Fruit fly (Drosophila melanogaster) whole organism, wandering third instar larva: ENCODE results near the gene Cog3.

Experiments
- Hr78 ChIP-seq: fragments of >200 bp; optimal IDR thresholded peaks from 2 replicates; lab custom pipeline; 2017; ENCODE audit warnings: missing biosample characterization, missing genetic modification characterization
- Jra ChIP-seq: sonication (Bioruptor generic); optimal IDR thresholded peaks from 2 replicates; lab custom pipeline; 2016; ENCODE audit warnings: missing biosample characterization, missing genetic modification characterization
- h ChIP-seq: fragments of 200-800 bp; sonication (Bioruptor generic); optimal IDR thresholded peaks from 3 replicates; lab custom pipeline; 2016; ENCODE audit warnings: missing biosample characterization, mild to moderate bottlenecking, missing genetic modification characterization
- lola ChIP-seq: fragments of >200 bp; optimal IDR thresholded peaks from 2 replicates; lab custom pipeline; 2017; ENCODE audit warnings: missing biosample characterization, missing genetic modification characterization
- psq ChIP-seq: fragments of 200-800 bp; sonication (Bioruptor generic); optimal IDR thresholded peaks from 3 replicates; lab custom pipeline; 2017; ENCODE audit warnings: missing biosample characterization, mild to moderate bottlenecking, missing genetic modification characterization, moderate library complexity
- rgr ChIP-seq: fragments of 200-800 bp; sonication (Bioruptor generic); optimal IDR thresholded peaks from 3 replicates; lab custom pipeline; 2016; ENCODE audit warnings: missing biosample characterization, mild to moderate bottlenecking, missing genetic modification characterization
- woc ChIP-seq: sonication (Bioruptor generic); optimal IDR thresholded peaks from 2 replicates; lab custom pipeline; 2016; ENCODE audit warnings: missing biosample characterization, mild to moderate bottlenecking, missing genetic modification characterization

DNA sequence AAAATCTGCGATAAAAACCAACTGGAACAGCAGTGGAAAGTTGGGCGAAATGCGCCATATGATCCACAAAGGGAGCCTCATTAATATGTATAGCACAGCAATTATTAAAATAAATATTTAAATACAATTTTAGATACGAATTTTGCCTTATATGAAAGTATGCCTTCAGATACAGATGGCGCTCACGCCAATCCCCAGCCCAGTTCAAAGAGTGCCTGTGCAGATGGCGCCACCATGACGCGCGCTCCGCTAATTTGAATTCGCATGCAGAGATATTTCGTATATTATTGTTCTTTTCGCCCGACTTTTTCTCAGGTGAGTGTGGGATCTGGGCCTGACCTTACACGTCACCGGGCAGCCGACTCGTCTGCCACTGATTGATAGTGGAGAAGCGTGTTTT, 15.4 kb upstream of the Cog3 start, which contains the start of gene Pgant4:
- TF ChIP-seq woc (GFP tag; lab: Kevin White, UChicago) (no peak), psq (GFP tag; lab: Kevin White, UChicago) (no peak), Hr78 (no peak), lola (GFP tag; lab: Kevin White, UChicago) (no peak), Jra (GFP tag; lab: Kevin White, UChicago) (no peak), h (GFP tag; lab: Kevin White, UChicago) (no peak), rgr (GFP tag; lab: Kevin White, UChicago) (no peak)
